Worm (Caenorhabditis elegans) whole organism, L4/young adult: Measurements from ENCODE around the gene nkb-2.

Source experiments
- W03F9.2 ChIP-seq: fragments of 150-350 bp; optimal IDR thresholded peaks from 2 replicates; lab custom pipeline; 2014; ENCODE audit warnings: missing biosample characterization, missing genetic modification characterization
- dao-5 ChIP-seq: sonication (generic microtip); optimal IDR thresholded peaks from 2 replicates; lab custom pipeline; 2016; ENCODE audit warnings: missing genotype, missing genetic modification characterization, moderate library complexity, missing compliant biosample characterization
- him-1 ChIP-seq: sonication (generic microtip); optimal IDR thresholded peaks from 2 replicates; lab custom pipeline; 2016; ENCODE audit warnings: missing genotype, missing genetic modification reagents, missing genetic modification characterization, missing compliant biosample characterization

- TF ChIP-seq W03F9.2 (tag; lab: Kevin White, UChicago), result no peak
- TF ChIP-seq him-1 (tag; lab: Kevin White, UChicago), result no peak
- TF ChIP-seq dao-5 (tag; lab: Kevin White, UChicago), result no peak
These were observed 38.0 kb downstream of the nkb-2 start, which contains the start of gene R09H10.5 for ce11 chrIV:10628724-10629123.
